Fruit fly (Drosophila melanogaster) S2 (cell line): ENCODE data around the gene Nuf2.

Experiments used
- CG8478 ChIP-seq: fragments of >200 bp; optimal IDR thresholded peaks from 2 replicates; lab custom pipeline; 2018
- CTCF ChIP-seq, 2 experiments: fragments of >200 bp; optimal IDR thresholded peaks; 2 replicates each; lab custom pipeline; 2018

DNA sequence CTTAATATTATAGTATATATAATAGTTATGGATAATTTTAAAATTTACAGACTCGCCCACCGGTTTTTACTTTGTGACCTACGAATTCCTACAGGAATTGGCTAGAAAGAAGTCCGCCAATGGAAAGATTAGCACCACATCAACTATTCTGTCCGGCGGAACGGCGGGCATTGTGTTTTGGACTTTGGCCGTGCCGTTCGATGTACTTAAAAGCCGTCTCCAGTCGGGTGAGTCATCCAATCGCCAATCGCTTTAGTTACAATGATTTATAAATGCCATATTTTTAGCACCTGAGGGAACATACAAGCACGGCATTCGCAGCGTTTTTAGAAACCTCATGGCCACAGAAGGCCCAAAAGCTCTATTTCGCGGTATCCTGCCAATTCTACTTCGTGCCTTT lies 37.2 kb downstream of the Nuf2 start:
- no peak for TF ChIP-seq CTCF (optimal IDR thresholded peaks at IDR 0.05; lab: Kevin White, UChicago)
- no peak for TF ChIP-seq CG8478 (lab: Kevin White, UChicago)
